Fruit fly (Drosophila melanogaster): ENCODE measurements around the gene Lamtor5.

Lamtor5 gene

dm6 chrX:1822281-1822680 is 36.5 kb downstream of the Lamtor5 start, which contains the start of gene CG14811:
Gene CG14811 (minus strand): TSS chrX:1822381.
- TF ChIP-seq CG7045 (GFP tag; optimal IDR thresholded peaks at IDR 0.05) = no peak
- TF ChIP-seq pad (GFP tag; optimal IDR thresholded peaks at IDR 0.05) = no peak
- TF ChIP-seq CG33017 (tag; optimal IDR thresholded peaks at IDR 0.05) = no peak
- TF ChIP-seq bab1 (GFP tag; optimal IDR thresholded peaks at IDR 0.05) = no peak
- TF ChIP-seq CG12768 (GFP tag; optimal IDR thresholded peaks at IDR 0.05) = no peak
- TF ChIP-seq CG14711 (tag; optimal IDR thresholded peaks at IDR 0.05) = no peak
- TF ChIP-seq Clk (GFP tag; optimal IDR thresholded peaks at IDR 0.05) = no peak
- TF ChIP-seq cnc (optimal IDR thresholded peaks at IDR 0.05) = no peak
- no peak for TF ChIP-seq Hr96 (GFP tag; optimal IDR thresholded peaks at IDR 0.05)
- no peak for TF ChIP-seq cic (GFP tag; optimal IDR thresholded peaks at IDR 0.05)
- TF ChIP-seq toe (GFP tag; optimal IDR thresholded peaks at IDR 0.05) = no peak
- no peak for TF ChIP-seq CG5204 (GFP tag; optimal IDR thresholded peaks at IDR 0.05)
- TF ChIP-seq CG7101 (tag; optimal IDR thresholded peaks at IDR 0.05) = no peak
- no peak for TF ChIP-seq Crg-1 (GFP tag; optimal IDR thresholded peaks at IDR 0.05)
- no peak for TF ChIP-seq ovo (GFP tag; optimal IDR thresholded peaks at IDR 0.05)
- TF ChIP-seq kay (GFP tag; ENCODE audit: borderline replicate concordance) = no peak

dm6 chrX:1821039-1821438 is 37.7 kb downstream of the Lamtor5 start:
- TF ChIP-seq bab1 (GFP tag; optimal IDR thresholded peaks at IDR 0.05) (peak; percentile 36), cic (GFP tag; optimal IDR thresholded peaks at IDR 0.05) (no peak)

- TF ChIP-seq Clk (GFP tag; optimal IDR thresholded peaks at IDR 0.05) = no peak
- TF ChIP-seq CG14711 (tag; optimal IDR thresholded peaks at IDR 0.05) = no peak
- no peak for TF ChIP-seq CG12768 (GFP tag; optimal IDR thresholded peaks at IDR 0.05)
- TF ChIP-seq kay (GFP tag; ENCODE audit: borderline replicate concordance) = no peak
- no peak for TF ChIP-seq CG7101 (tag; optimal IDR thresholded peaks at IDR 0.05)
- TF ChIP-seq pad (GFP tag; optimal IDR thresholded peaks at IDR 0.05) = no peak
- TF ChIP-seq Crg-1 (GFP tag; optimal IDR thresholded peaks at IDR 0.05) = no peak
- no peak for TF ChIP-seq cic (GFP tag; optimal IDR thresholded peaks at IDR 0.05)
These were observed 38.5 kb downstream of the Lamtor5 start, which contains the start of gene CG14810 for dm6 chrX:1820241-1820640. Gene CG14810 (minus strand): TSS chrX:1820341.

DNA sequence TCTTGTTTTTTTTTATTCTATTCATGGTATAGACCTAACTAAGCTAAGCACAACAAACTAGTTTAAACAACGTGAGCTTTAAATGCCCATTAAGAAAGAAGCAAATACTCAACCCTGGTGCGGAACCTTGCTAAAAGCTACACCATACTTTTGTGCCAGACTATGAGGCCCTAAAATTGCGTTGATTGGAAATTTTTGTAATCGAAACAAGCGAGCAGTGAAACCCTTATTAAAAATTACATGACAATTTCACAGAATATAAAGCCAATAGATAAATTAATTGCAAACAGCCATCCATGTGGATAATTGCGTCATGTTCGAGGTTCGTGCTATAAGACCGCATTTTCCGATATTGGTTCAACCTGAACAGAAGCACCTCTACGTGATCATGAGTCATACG is 39.7 kb downstream of the Lamtor5 start:
- TF ChIP-seq bab1 (GFP tag; optimal IDR thresholded peaks at IDR 0.05) (peak; percentile 68), kay (GFP tag; ENCODE audit: borderline replicate concordance) (peak; percentile 39), CG7045 (GFP tag; optimal IDR thresholded peaks at IDR 0.05) (no peak)

- TF ChIP-seq Crg-1 (GFP tag; optimal IDR thresholded peaks at IDR 0.05) (no peak), pad (GFP tag; optimal IDR thresholded peaks at IDR 0.05) (peak; percentile 32), cnc (optimal IDR thresholded peaks at IDR 0.05) (no peak), bab1 (GFP tag; optimal IDR thresholded peaks at IDR 0.05) (no peak)
These were observed 47.6 kb downstream of the Lamtor5 start for dm6 chrX:1811173-1811572.
